Worm (Caenorhabditis elegans): Measurements from ENCODE around the gene F55A11.1.

Gene F55A11.1

ce11 chrV:11796343-11796742 is 32.2 kb upstream of the F55A11.1 start:
- TF ChIP-seq lin-26 (GFP tag; IDR thresholded peaks at IDR 0.05) (no peak), D2030.7 (GFP tag; IDR thresholded peaks at IDR 0.05) (no peak), B0035.1 (tag; optimal IDR thresholded peaks at IDR 0.05) (no peak), egl-18 (GFP tag; IDR thresholded peaks at IDR 0.05) (no peak), F22D6.2 (tag; optimal IDR thresholded peaks at IDR 0.05) (no peak)

DNA sequence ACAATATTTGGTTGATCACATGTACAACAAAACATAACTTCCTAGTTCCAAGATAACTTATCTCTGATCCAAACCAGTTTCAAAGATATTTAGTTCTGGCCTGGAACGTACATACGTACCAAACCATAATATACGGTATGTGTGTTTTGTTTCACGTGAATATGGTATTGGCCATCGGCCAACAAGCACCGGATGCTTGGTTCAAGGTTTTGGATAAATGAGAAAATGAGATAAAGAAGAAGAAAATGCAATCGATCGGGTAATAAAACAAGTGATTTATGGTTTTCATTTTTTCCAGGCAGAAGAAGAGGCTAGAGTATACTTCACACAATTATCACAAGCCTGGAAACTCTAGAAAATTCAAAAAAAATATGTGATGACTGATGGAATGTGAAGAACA is 31.2 kb upstream of the F55A11.1 start:
- TF ChIP-seq aptf-2 (GFP tag; conservative IDR thresholded peaks at IDR 0.05) (no peak), tbp1 (GFP tag; optimal IDR thresholded peaks at IDR 0.05) (no peak), pha-4 (tag; optimal IDR thresholded peaks at IDR 0.05) (no peak), hlh-12 (tag; optimal IDR thresholded peaks at IDR 0.05) (no peak), F57C9.4 (tag; optimal IDR thresholded peaks at IDR 0.05) (no peak), lin-40 (tag; optimal IDR thresholded peaks at IDR 0.05) (no peak), unc-130 (GFP tag; optimal IDR thresholded peaks at IDR 0.05) (no peak), ceh-100 (GFP tag; IDR thresholded peaks at IDR 0.05) (no peak), tbx-9 (tag; optimal IDR thresholded peaks at IDR 0.05; ENCODE audit: borderline replicate concordance) (no peak), F55B11.4 (tag; optimal IDR thresholded peaks at IDR 0.05; ENCODE audit: borderline replicate concordance, insufficient read depth) (no peak), zim-3 (tag; optimal IDR thresholded peaks at IDR 0.05) (no peak), ztf-6 (GFP tag; IDR thresholded peaks at IDR 0.05) (no peak), die-1 (tag; optimal IDR thresholded peaks at IDR 0.05) (no peak)

DNA sequence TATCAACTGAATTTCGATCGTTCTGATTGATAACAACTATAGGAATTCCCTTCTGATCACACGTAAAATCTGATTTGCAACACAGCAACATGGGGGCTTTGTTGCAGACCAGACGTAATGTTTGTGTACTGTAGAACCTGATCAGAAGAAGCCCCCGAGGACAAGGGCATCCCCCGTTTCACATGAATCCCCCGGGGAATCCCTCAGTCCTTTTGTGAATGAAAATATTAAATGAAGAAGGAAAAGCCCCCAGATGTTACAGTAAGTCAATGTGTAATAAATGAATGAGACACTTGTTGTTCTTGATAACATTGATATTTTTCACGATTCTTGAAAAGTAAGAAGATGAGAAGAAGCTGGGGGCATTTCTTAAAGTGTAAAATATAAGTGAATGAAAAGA is 30.0 kb upstream of the F55A11.1 start:
- TF ChIP-seq ZK185.1 (tag; optimal IDR thresholded peaks at IDR 0.05; ENCODE audit: poor library complexity, severe bottlenecking), result no peak
- no peak for TF ChIP-seq hlh-12 (tag; optimal IDR thresholded peaks at IDR 0.05)
- no peak for TF ChIP-seq madf-8 (GFP tag; conservative IDR thresholded peaks at IDR 0.05)
- TF ChIP-seq Y79H2A.3 (GFP tag; conservative IDR thresholded peaks at IDR 0.05), result no peak
- no peak for TF ChIP-seq Y95B8A.8 (GFP tag; IDR thresholded peaks at IDR 0.05)
- no peak for TF ChIP-seq F52B5.7 (tag; optimal IDR thresholded peaks at IDR 0.05)
- no peak for TF ChIP-seq lir-1 (GFP tag; conservative IDR thresholded peaks at IDR 0.05)
- no peak for TF ChIP-seq hmg-1.2 (GFP tag; IDR thresholded peaks at IDR 0.05)
- TF ChIP-seq dox-1 (GFP tag; IDR thresholded peaks at IDR 0.05), result no peak
- no peak for TF ChIP-seq mel-28 (tag; optimal IDR thresholded peaks at IDR 0.05; ENCODE audit: borderline replicate concordance)
- no peak for TF ChIP-seq attf-3 (GFP tag; conservative IDR thresholded peaks at IDR 0.05)
- no peak for TF ChIP-seq mxl-1 (tag; optimal IDR thresholded peaks at IDR 0.05)
- no peak for TF ChIP-seq die-1 (tag; optimal IDR thresholded peaks at IDR 0.05)
- no peak for TF ChIP-seq C17E4.6 (GFP tag; IDR thresholded peaks at IDR 0.05)
- TF ChIP-seq mcd-1 (GFP tag; IDR thresholded peaks at IDR 0.05), result no peak
- TF ChIP-seq zfh-2 (GFP tag; conservative IDR thresholded peaks at IDR 0.05), result no peak
- TF ChIP-seq atf-7 (tag; optimal IDR thresholded peaks at IDR 0.05), result no peak

- TF ChIP-seq madf-10 (tag; optimal IDR thresholded peaks at IDR 0.05) (no peak), lsl-1 (GFP tag; optimal IDR thresholded peaks at IDR 0.05) (no peak), K12H6.12 (tag; optimal IDR thresholded peaks at IDR 0.05) (no peak), F10E7.11 (tag; optimal IDR thresholded peaks at IDR 0.05) (no peak), Y56A3A.18 (GFP tag; IDR thresholded peaks at IDR 0.05) (no peak), snpc-3.4 (tag; optimal IDR thresholded peaks at IDR 0.05) (no peak)
Observed at ce11 chrV:11789474-11789873, 25.3 kb upstream of the F55A11.1 start, which contains the start of gene D2023.1. D2023.1 (plus strand) TSS chrV:11789550.

Measured in whole organism, young adult.